Worm (Caenorhabditis elegans): Measurements from ENCODE around the gene T16G12.3.

ce11 chrIII:10023452-10023851, 27.0 kb upstream of the T16G12.3 start, which contains the start of gene ins-21:
- TF ChIP-seq lin-15B (tag; optimal IDR thresholded peaks at IDR 0.05) (no peak), ZK546.5 (tag; optimal IDR thresholded peaks at IDR 0.05) (no peak), R02D3.7 (tag; optimal IDR thresholded peaks at IDR 0.05) (no peak)

Measured in whole organism, L3 larva.